Worm (Caenorhabditis elegans): ENCODE results near the gene T24D5.2.

- TF ChIP-seq nhr-48 (tag; optimal IDR thresholded peaks at IDR 0.05) = no peak
- no peak for TF ChIP-seq ztf-11 (tag; optimal IDR thresholded peaks at IDR 0.05)
- TF ChIP-seq nhr-11 (tag; optimal IDR thresholded peaks at IDR 0.05) = no peak
- TF ChIP-seq lsy-2 (tag; optimal IDR thresholded peaks at IDR 0.05) = no peak
- TF ChIP-seq lir-3 (tag; optimal IDR thresholded peaks at IDR 0.05) = no peak
- TF ChIP-seq lin-29 (GFP tag; IDR thresholded peaks at IDR 0.05) = no peak
- no peak for TF ChIP-seq zip-11 (GFP tag; IDR thresholded peaks at IDR 0.05)
- TF ChIP-seq gei-8 (GFP tag; optimal IDR thresholded peaks at IDR 0.05) = no peak
- TF ChIP-seq php-3 (GFP tag; IDR thresholded peaks at IDR 0.05) = peak; percentile 36; the same call in 1 of the 2 replicates
- no peak for TF ChIP-seq nhr-102 (tag; optimal IDR thresholded peaks at IDR 0.05)
- no peak for TF ChIP-seq arid-1 (GFP tag; conservative IDR thresholded peaks at IDR 0.05)
- TF ChIP-seq unc-39 (tag; optimal IDR thresholded peaks at IDR 0.05) = no peak
Measured at ce11 chrX:12627797-12628196, 41.5 kb upstream of the T24D5.2 start.

Data from whole organism, L4 larva.